Worm (Caenorhabditis elegans) whole organism, young adult: ENCODE data around the gene T24D8.6.

Experiments used
- B0336.3 ChIP-seq: fragments of 200-800 bp; sonication (Bioruptor generic); IDR thresholded peaks from 2 replicates; pipeline ENCODE4 v1.3.6; 2022; ENCODE audit warnings: missing genetic modification characterization, missing compliant biosample characterization
- F10E7.11 ChIP-seq: sonication (generic microtip); optimal IDR thresholded peaks from 2 replicates; lab custom pipeline; 2017; ENCODE audit warnings: mild to moderate bottlenecking, missing genetic modification characterization, moderate library complexity, missing compliant biosample characterization
- F23B12.7 ChIP-seq: sonication (generic microtip); optimal IDR thresholded peaks from 2 replicates; lab custom pipeline; 2017; ENCODE audit warnings: missing genetic modification characterization, mild to moderate bottlenecking, missing compliant biosample characterization, antibody characterized with exemption, moderate library complexity; ENCODE audit not compliant: insufficient read depth
- F33H1.4 ChIP-seq: fragments of 200-800 bp; sonication (Bioruptor generic); IDR thresholded peaks from 2 replicates; pipeline ENCODE4 v1.3.6; 2022; ENCODE audit warnings: missing genetic modification reagents, missing genetic modification characterization, missing compliant biosample characterization
- K11D2.4 ChIP-seq: fragments of 200-800 bp; sonication (Bioruptor generic); IDR thresholded peaks from 2 replicates; pipeline ENCODE4 v1.3.6; 2022; ENCODE audit warnings: missing genetic modification reagents, missing genetic modification characterization, missing compliant biosample characterization
- Y53G8AR.9 ChIP-seq: fragments of 200-800 bp; sonication (Bioruptor generic); conservative IDR thresholded peaks from 2 replicates; pipeline ENCODE4 v1.3.6; 2022; ENCODE audit warnings: missing genetic modification reagents, missing genetic modification characterization, missing compliant biosample characterization
- Y95B8A.8 ChIP-seq: fragments of 200-800 bp; sonication (Bioruptor generic); IDR thresholded peaks from 2 replicates; pipeline ENCODE4 v1.3.6; 2022; ENCODE audit warnings: missing genetic modification reagents, missing genetic modification characterization, missing compliant biosample characterization
- ZK185.1 ChIP-seq: sonication (generic microtip); optimal IDR thresholded peaks from 2 replicates; lab custom pipeline; 2016; ENCODE audit warnings: mild to moderate bottlenecking, missing genetic modification characterization, missing compliant biosample characterization; ENCODE audit not compliant: poor library complexity, severe bottlenecking
- athp-1 ChIP-seq: sonication (generic microtip); optimal IDR thresholded peaks from 2 replicates; lab custom pipeline; 2017; ENCODE audit warnings: mild to moderate bottlenecking, missing genetic modification characterization, missing compliant biosample characterization
- bed-2 ChIP-seq: fragments of 200-800 bp; sonication (Bioruptor generic); IDR thresholded peaks from 2 replicates; pipeline ENCODE4 v1.3.6; 2022; ENCODE audit warnings: missing genetic modification reagents, missing genetic modification characterization, missing compliant biosample characterization
- ceh-100 ChIP-seq: fragments of 200-800 bp; sonication (Bioruptor generic); IDR thresholded peaks from 2 replicates; pipeline ENCODE4 v1.3.6; 2022; ENCODE audit warnings: missing genetic modification reagents, missing genetic modification characterization, missing compliant biosample characterization
- ceh-27 ChIP-seq: fragments of 200-800 bp; sonication (Bioruptor generic); optimal IDR thresholded peaks from 2 replicates; lab custom pipeline; 2018; ENCODE audit warnings: mild to moderate bottlenecking, missing genetic modification characterization, moderate library complexity, missing compliant biosample characterization
- ceh-40 ChIP-seq: fragments of 200-800 bp; sonication (Bioruptor generic); IDR thresholded peaks from 2 replicates; pipeline ENCODE4 v1.3.6; 2022; ENCODE audit warnings: missing genetic modification characterization, missing compliant biosample characterization
- dox-1 ChIP-seq: fragments of 200-800 bp; sonication (Bioruptor generic); IDR thresholded peaks from 2 replicates; pipeline ENCODE4 v1.3.6; 2022; ENCODE audit warnings: missing genetic modification reagents, missing genetic modification characterization, missing compliant biosample characterization
- dpl-1 ChIP-seq: fragments of 150-350 bp; optimal IDR thresholded peaks from 2 replicates; lab custom pipeline; 2014; ENCODE audit warnings: missing biosample characterization, missing genetic modification reagents, missing genetic modification characterization
- egl-44 ChIP-seq: fragments of 200-800 bp; sonication (Bioruptor generic); IDR thresholded peaks from 2 replicates; pipeline ENCODE4 v1.3.6; 2022; ENCODE audit warnings: missing genetic modification reagents, missing genetic modification characterization, missing compliant biosample characterization
- ekl-4 ChIP-seq: fragments of 200-800 bp; sonication (Bioruptor generic); IDR thresholded peaks from 2 replicates; pipeline ENCODE4 v1.3.6; 2022; ENCODE audit warnings: missing genetic modification reagents, missing genetic modification characterization, missing compliant biosample characterization
- ets-4 ChIP-seq: fragments of 200-800 bp; sonication (Bioruptor generic); optimal IDR thresholded peaks from 2 replicates; lab custom pipeline; 2018; ENCODE audit warnings: mild to moderate bottlenecking, missing genetic modification characterization, missing compliant biosample characterization
- hlh-12 ChIP-seq: sonication (generic microtip); optimal IDR thresholded peaks from 2 replicates; lab custom pipeline; 2016; ENCODE audit warnings: missing genetic modification characterization, missing compliant biosample characterization
- hlh-26 ChIP-seq: fragments of 200-800 bp; sonication (Bioruptor generic); conservative IDR thresholded peaks from 2 replicates; pipeline ENCODE4 v1.3.6; 2022; ENCODE audit warnings: missing genetic modification reagents, missing genetic modification characterization, missing compliant biosample characterization
- hrde-1 ChIP-seq: sonication (generic microtip); optimal IDR thresholded peaks from 2 replicates; lab custom pipeline; 2016; ENCODE audit warnings: missing genetic modification characterization, mild to moderate bottlenecking, missing compliant biosample characterization, moderate library complexity, missing genotype, missing genetic modification reagents, borderline replicate concordance
- let-526 ChIP-seq: fragments of 200-800 bp; sonication (Bioruptor generic); IDR thresholded peaks from 2 replicates; pipeline ENCODE4 v1.3.6; 2022; ENCODE audit warnings: missing genetic modification reagents, missing genetic modification characterization, missing compliant biosample characterization
- mes-4 ChIP-seq: sonication (generic microtip); optimal IDR thresholded peaks from 2 replicates; lab custom pipeline; 2016; ENCODE audit warnings: missing genotype, missing genetic modification characterization, missing compliant biosample characterization
- nfya-1 ChIP-seq: sonication (generic microtip); optimal IDR thresholded peaks from 2 replicates; lab custom pipeline; 2017; ENCODE audit warnings: antibody characterized with exemption, missing compliant biosample characterization, missing genetic modification characterization, borderline replicate concordance; ENCODE audit not compliant: insufficient read depth
- nfyb-1 ChIP-seq: fragments of 200-800 bp; sonication (Bioruptor generic); IDR thresholded peaks from 2 replicates; pipeline ENCODE4 v1.3.6; 2022; ENCODE audit warnings: missing genetic modification reagents, missing genetic modification characterization, missing compliant biosample characterization
- nhr-27 ChIP-seq: fragments of 200-800 bp; sonication (Bioruptor generic); optimal IDR thresholded peaks from 2 replicates; lab custom pipeline; 2018; ENCODE audit warnings: mild to moderate bottlenecking, missing genetic modification characterization, moderate library complexity, missing compliant biosample characterization
- rcor-1 ChIP-seq: fragments of 200-800 bp; sonication (Bioruptor generic); IDR thresholded peaks from 2 replicates; pipeline ENCODE4 v1.3.6; 2022; ENCODE audit warnings: missing genetic modification reagents, missing genetic modification characterization, missing compliant biosample characterization
- rec-8 ChIP-seq, 2 experiments: sonication (generic microtip); optimal IDR thresholded peaks; 2 replicates each; lab custom pipeline; 2016; ENCODE audit warnings: mild to moderate bottlenecking in 2 of 2, missing genetic modification characterization in 2 of 2, missing genetic modification reagents in 2 of 2, missing genotype in 2 of 2, missing biosample characterization in 1 of 2, missing compliant biosample characterization in 1 of 2, moderate library complexity in 1 of 2
- repo-1 ChIP-seq: sonication (generic microtip); optimal IDR thresholded peaks from 2 replicates; lab custom pipeline; 2017; ENCODE audit warnings: mild to moderate bottlenecking, missing genetic modification characterization, missing compliant biosample characterization
- somi-1 ChIP-seq: fragments of 200-800 bp; sonication (Bioruptor generic); optimal IDR thresholded peaks from 2 replicates; lab custom pipeline; 2018; ENCODE audit warnings: mild to moderate bottlenecking, missing genetic modification characterization, missing compliant biosample characterization
- sptf-2 ChIP-seq: fragments of 200-800 bp; sonication (Bioruptor generic); optimal IDR thresholded peaks from 2 replicates; lab custom pipeline; 2018; ENCODE audit warnings: mild to moderate bottlenecking, missing genetic modification characterization, missing compliant biosample characterization
- tbp1 ChIP-seq: fragments of 200-800 bp; sonication (Bioruptor generic); optimal IDR thresholded peaks from 2 replicates; lab custom pipeline; 2018; ENCODE audit warnings: mild to moderate bottlenecking, missing genetic modification characterization, missing compliant biosample characterization
- tbx-9 ChIP-seq: sonication (generic microtip); optimal IDR thresholded peaks from 2 replicates; lab custom pipeline; 2016; ENCODE audit warnings: borderline replicate concordance, missing genetic modification characterization, inconsistent platforms, missing compliant biosample characterization
- unc-130 ChIP-seq: sonication (generic microtip); optimal IDR thresholded peaks from 2 replicates; lab custom pipeline; 2016; ENCODE audit warnings: missing genetic modification reagents, missing genetic modification characterization, missing compliant biosample characterization
- zfh-2 ChIP-seq: fragments of 200-800 bp; sonication (Bioruptor generic); conservative IDR thresholded peaks from 2 replicates; pipeline ENCODE4 v1.3.6; 2022; ENCODE audit warnings: missing genetic modification reagents, missing genetic modification characterization, missing compliant biosample characterization
- ztf-22 ChIP-seq: fragments of 200-800 bp; sonication (Bioruptor generic); optimal IDR thresholded peaks from 2 replicates; lab custom pipeline; 2018; ENCODE audit warnings: mild to moderate bottlenecking, missing genetic modification characterization, moderate library complexity, missing compliant biosample characterization
- ztf-28 ChIP-seq: fragments of 200-800 bp; sonication (Bioruptor generic); IDR thresholded peaks from 2 replicates; pipeline ENCODE4 v1.3.6; 2022; ENCODE audit warnings: missing genetic modification reagents, missing genetic modification characterization, missing compliant biosample characterization
- ztf-3 ChIP-seq: fragments of 200-800 bp; sonication (Bioruptor generic); optimal IDR thresholded peaks from 2 replicates; lab custom pipeline; 2018; ENCODE audit warnings: mild to moderate bottlenecking, missing genetic modification characterization, missing compliant biosample characterization

The T24D8.6 gene

ce11 chrX:2347962-2348361 is 17.8 kb downstream of the T24D8.6 start:
- TF ChIP-seq F33H1.4 (GFP tag; lab: Robert Waterston, UW) (no peak), rec-8 (tag; optimal IDR thresholded peaks at IDR 0.05; lab: Kevin White, UChicago) (no peak), ekl-4 (GFP tag; lab: Robert Waterston, UW) (no peak), B0336.3 (no peak), hlh-26 (no peak), unc-130 (no peak), sptf-2 (GFP tag; lab: Kevin White, UChicago) (no peak), dpl-1 (GFP tag; lab: Kevin White, UChicago) (no peak), somi-1 (no peak), mes-4 (tag; lab: Kevin White, UChicago) (no peak), bed-2 (GFP tag; lab: Robert Waterston, UW) (no peak), dox-1 (no peak), ztf-28 (GFP tag; lab: Robert Waterston, UW) (no peak), ceh-27 (GFP tag; lab: Kevin White, UChicago) (no peak), ztf-22 (GFP tag; lab: Kevin White, UChicago) (no peak), egl-44 (GFP tag; lab: Robert Waterston, UW) (no peak), nfya-1 (tag; lab: Kevin White, UChicago) (no peak), repo-1 (tag; lab: Kevin White, UChicago) (no peak)

- TF ChIP-seq B0336.3 (no peak), zfh-2 (no peak), F23B12.7 (tag; lab: Kevin White, UChicago) (no peak), tbx-9 (tag; lab: Kevin White, UChicago) (no peak), bed-2 (GFP tag; lab: Robert Waterston, UW) (no peak), K11D2.4 (GFP tag; lab: Robert Waterston, UW) (no peak)
- TF ChIP-seq, all 124 proteins: peak for 0
These were observed 21.1 kb downstream of the T24D8.6 start, which contains the start of gene nlp-2 for ce11 chrX:2344666-2345065. nlp-2 (minus strand) TSS chrX:2344766.

ce11 chrX:2344104-2344503 is 21.7 kb downstream of the T24D8.6 start:
- 0 out of 2 replicates have a peak, but pooled peaks have one; percentile 10 for TF ChIP-seq zfh-2
- no peak for TF ChIP-seq egl-44 (GFP tag; lab: Robert Waterston, UW)
- TF ChIP-seq, all 124 proteins: peak for 1

- no peak for TF ChIP-seq hrde-1 (tag; lab: Kevin White, UChicago)
- no peak for TF ChIP-seq zfh-2
- TF ChIP-seq tbp1 = no peak
- TF ChIP-seq nfyb-1 (GFP tag; lab: Robert Waterston, UW) = no peak
- TF ChIP-seq rcor-1 (GFP tag; lab: Robert Waterston, UW) = no peak
- no peak for TF ChIP-seq ekl-4 (GFP tag; lab: Robert Waterston, UW)
These were observed 22.9 kb downstream of the T24D8.6 start, which contains the start of gene nlp-23 for ce11 chrX:2342859-2343258. nlp-23 (minus strand) TSS chrX:2342959.

- TF ChIP-seq ceh-100 (GFP tag; lab: Robert Waterston, UW) = no peak
- TF ChIP-seq nhr-27 (tag; lab: Kevin White, UChicago) = no peak
- no peak for TF ChIP-seq let-526 (GFP tag; lab: Robert Waterston, UW)
- TF ChIP-seq hrde-1 (tag; lab: Kevin White, UChicago) = no peak
- no peak for TF ChIP-seq ceh-40
- no peak for TF ChIP-seq ztf-28 (GFP tag; lab: Robert Waterston, UW)
- TF ChIP-seq Y95B8A.8 (GFP tag; lab: Robert Waterston, UW) = no peak
- no peak for TF ChIP-seq ZK185.1 (tag; lab: Kevin White, UChicago)
- TF ChIP-seq hlh-12 (tag; lab: Kevin White, UChicago) = no peak
- no peak for TF ChIP-seq ztf-3 (GFP tag; lab: Kevin White, UChicago)
- no peak for TF ChIP-seq F10E7.11 (tag; lab: Kevin White, UChicago)
- no peak for TF ChIP-seq ets-4 (GFP tag; lab: Kevin White, UChicago)
- TF ChIP-seq athp-1 = no peak
- TF ChIP-seq Y53G8AR.9 = no peak
These were observed 23.8 kb downstream of the T24D8.6 start, which contains the start of gene nlp-22 for ce11 chrX:2341989-2342388. nlp-22 (minus strand) TSS chrX:2342089.
